Fruit fly (Drosophila melanogaster) ovary, adult (tissue): Measurements from ENCODE around the gene Cp19.

ENCODE experiments used
- CG17801 ChIP-seq: fragments of 200-800 bp; optimal IDR thresholded peaks from 2 replicates; lab custom pipeline; 2019; ENCODE audit warnings: missing biosample characterization, mild to moderate bottlenecking, missing genetic modification characterization, moderate library complexity; ENCODE audit not compliant: partially characterized antibody

Gene Cp19

dm6 chr3L:8695959-8696358 lies 33.7 kb upstream of the Cp19 start:
- no peak for TF ChIP-seq CG17801 (GFP tag; lab: Kevin White, UChicago)

- peak; percentile 73 for TF ChIP-seq CG17801 (GFP tag; lab: Kevin White, UChicago)
Observed at dm6 chr3L:8696487-8696954, 33.1 kb upstream of the Cp19 start.

DNA sequence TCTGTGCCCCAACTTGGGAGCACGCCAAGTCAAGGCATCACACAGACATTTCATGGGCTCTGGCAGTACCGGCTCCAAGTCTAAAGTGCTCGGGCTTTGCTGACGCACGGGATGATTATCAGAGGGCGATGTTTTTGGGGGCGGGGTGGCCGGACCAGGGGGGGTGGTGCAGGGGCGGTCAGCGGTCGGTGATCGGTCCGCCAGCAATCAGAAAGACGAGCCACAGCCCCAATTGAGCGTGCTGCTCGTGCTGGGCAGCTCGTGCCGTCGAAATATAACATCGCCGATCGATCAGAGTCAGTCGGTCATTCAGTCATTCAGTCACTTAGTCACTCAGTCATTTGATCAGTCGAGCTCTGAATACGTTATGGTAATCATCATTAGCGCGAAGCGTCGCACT lies 31.8 kb upstream of the Cp19 start:
- TF ChIP-seq CG17801 (GFP tag; lab: Kevin White, UChicago): peak; percentile 13

DNA sequence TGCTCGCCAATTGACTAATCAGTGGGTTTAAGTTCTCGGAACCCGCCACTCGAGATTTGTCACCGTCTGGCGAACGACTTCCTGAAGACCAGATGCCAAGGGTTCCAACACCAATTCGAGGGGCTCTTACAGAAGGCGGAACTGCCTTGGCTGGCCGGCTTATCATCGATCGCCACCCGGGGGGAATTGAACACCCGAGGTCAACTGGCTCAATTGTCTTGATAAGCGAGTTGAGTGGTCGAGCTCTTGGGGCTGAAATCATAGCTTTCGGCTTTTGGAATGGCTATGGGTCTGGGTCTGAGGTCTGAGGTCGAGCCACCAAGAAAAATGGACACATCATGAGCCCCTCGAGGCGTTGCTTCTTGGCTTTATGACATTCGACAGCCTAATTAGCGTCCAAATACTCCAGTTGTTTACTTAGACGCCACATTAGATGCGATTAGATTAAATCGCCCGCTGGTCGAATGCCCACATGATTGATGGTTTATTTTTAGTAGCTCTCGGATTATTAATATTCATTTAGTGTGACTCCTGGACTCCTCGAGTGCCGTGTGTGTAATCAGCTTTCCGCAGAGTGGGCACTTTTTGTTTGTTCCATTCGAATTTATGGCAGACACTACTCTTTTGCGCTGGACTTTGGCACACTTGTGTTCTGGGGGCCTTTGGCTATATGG lies 31.0 kb upstream of the Cp19 start:
- no peak for TF ChIP-seq CG17801 (GFP tag; lab: Kevin White, UChicago)

dm6 chr3L:8699612-8700011 lies 30.1 kb upstream of the Cp19 start:
- no peak for TF ChIP-seq CG17801 (GFP tag; lab: Kevin White, UChicago)

DNA sequence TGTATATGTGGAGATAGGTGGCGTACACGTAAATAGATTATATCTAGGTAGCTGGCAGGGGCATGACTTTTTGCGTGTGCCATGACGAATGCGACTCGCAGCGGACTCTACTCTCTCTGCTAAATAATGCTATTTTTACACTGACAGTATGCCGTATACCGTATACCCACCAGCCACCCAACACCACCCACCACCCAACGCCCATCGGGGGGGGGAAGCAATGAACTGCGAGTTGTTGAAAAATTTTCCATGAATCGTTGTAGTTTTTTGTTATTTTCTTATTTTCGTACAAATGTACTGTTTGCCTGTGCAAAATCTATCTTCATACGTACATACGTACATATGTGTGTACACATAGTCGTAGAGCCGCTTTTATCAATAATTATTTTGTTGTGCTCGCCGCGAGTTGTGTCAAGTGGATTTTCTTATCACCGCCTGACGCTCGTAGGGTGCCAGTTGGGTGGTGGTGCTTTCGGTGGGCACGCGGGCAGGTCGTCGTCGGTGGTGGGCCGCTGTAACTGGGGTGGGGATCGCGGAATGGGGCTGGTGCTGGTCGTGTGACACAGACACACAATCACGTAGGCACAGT lies 29.5 kb upstream of the Cp19 start:
- TF ChIP-seq CG17801 (GFP tag; lab: Kevin White, UChicago): no peak

DNA sequence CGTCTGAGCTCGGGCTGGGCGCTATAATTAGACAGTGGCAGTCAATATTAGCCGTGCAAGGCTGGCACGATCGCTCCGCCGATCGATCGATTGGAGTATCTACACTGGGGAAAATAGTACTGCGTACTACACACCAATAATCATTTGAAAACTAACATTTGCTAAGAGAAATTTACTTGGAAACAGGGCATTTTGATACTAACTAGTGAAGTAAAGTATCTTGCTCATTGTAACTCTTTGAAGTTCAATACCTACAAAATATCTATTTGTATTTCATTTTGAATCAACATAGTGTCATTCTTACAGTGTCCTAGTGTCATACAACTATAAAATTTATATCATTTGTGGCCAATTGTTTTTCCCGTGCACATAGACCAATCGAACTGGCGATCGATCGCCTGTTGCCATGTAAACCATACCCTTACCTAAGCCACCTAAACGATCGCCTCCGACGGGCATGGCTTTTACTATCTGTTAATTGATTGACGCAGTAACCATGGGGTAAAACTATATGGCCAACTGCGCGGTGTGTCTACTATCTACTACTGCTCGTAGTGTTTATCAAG lies 28.9 kb upstream of the Cp19 start:
- no peak for TF ChIP-seq CG17801 (GFP tag; lab: Kevin White, UChicago)

DNA sequence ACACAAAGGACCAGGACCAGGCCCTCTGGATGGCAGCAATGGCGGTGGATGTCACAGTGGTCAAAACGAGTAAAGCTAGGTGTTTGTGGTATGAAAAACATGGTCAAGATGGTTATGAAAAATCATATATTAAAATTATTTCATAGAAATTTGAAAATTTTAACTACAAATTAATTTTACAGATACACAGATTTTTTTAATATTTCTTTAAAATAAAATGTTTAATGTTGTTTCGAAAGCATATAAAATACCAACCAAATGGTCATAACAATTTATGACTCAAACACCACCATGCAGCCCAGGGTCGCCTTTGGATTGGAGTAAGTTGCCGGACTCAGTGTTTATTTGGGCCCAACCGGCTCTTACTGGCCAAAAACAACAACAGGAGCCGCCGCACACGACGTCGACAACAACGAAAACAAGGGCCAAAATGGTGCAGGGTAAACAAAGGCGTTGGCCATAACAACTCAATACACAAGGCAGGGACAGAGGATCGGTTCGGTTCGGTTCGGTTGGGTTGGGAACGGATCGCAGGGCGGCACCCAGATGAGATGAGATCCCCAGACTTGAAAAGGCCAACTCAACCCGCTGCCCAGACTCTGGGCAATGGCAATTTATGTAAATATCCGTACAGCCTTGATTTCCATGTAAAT lies 27.8 kb upstream of the Cp19 start:
- no peak for TF ChIP-seq CG17801 (GFP tag; lab: Kevin White, UChicago)

DNA sequence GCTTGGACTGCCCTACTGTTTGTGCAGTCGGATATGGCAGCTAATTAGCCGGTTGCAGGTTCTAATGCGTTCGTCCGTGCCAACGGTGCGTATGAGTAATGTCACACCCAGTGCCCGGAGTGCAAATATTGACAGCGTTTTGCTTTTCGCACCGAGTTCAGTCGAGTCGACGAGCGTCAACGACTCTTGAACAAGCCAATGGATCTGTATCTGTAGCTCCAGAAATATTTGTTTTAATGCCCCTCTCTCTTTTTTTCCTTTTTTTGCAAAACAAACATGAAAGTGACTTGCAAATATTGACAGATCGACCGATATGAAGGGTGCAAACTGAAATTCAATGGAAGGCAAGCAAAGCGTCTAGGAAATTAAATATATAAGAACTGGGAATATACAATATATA lies 27.2 kb upstream of the Cp19 start:
- no peak for TF ChIP-seq CG17801 (GFP tag; lab: Kevin White, UChicago)

- TF ChIP-seq CG17801 (GFP tag; lab: Kevin White, UChicago): no peak
Observed at dm6 chr3L:8703707-8704236, 25.9 kb upstream of the Cp19 start.

- TF ChIP-seq CG17801 (GFP tag; lab: Kevin White, UChicago): peak; percentile 27
Observed at dm6 chr3L:8704713-8705412, 24.8 kb upstream of the Cp19 start.

dm6 chr3L:8707075-8707474 lies 22.6 kb upstream of the Cp19 start:
- no peak for TF ChIP-seq CG17801 (GFP tag; lab: Kevin White, UChicago)

- no peak for TF ChIP-seq CG17801 (GFP tag; lab: Kevin White, UChicago)
Observed at dm6 chr3L:8707821-8708220, 21.8 kb upstream of the Cp19 start.

DNA sequence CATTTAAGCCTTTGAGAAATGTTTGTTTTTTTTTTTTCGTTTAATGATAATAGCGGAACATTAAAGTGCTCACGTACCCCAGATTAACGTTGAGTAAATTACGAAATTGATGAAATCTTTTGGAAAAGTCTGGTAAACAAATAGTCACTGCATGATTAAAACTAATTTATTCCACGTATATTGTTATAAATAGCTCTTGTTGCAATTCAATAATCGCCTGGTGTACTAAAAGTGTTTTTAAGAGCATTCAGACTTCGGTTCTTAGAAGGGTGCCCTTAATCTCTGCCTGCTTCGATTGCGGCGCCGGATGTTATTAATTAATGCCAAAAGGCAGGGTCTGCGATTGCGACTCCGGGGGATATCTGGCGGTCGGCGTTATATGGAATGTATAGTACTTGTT lies 20.8 kb upstream of the Cp19 start:
- TF ChIP-seq CG17801 (GFP tag; lab: Kevin White, UChicago): no peak

- no peak for TF ChIP-seq CG17801 (GFP tag; lab: Kevin White, UChicago)
Observed at dm6 chr3L:8712913-8713312, 16.8 kb upstream of the Cp19 start.
